Worm (Caenorhabditis elegans) whole organism, L4 larva: ENCODE data around the gene hira-1.

Experiments used
- F37D6.2 ChIP-seq: sonication (generic microtip); optimal IDR thresholded peaks from 2 replicates; lab custom pipeline; 2016; ENCODE audit warnings: mild to moderate bottlenecking, missing genetic modification characterization, missing compliant biosample characterization
- F49E8.2 ChIP-seq: sonication (generic microtip); optimal IDR thresholded peaks from 2 replicates; lab custom pipeline; 2016; ENCODE audit warnings: missing compliant biosample characterization, mild to moderate bottlenecking, missing genetic modification characterization, borderline replicate concordance
- R02D3.7 ChIP-seq: fragments of 150-350 bp; sonication (generic microtip); optimal IDR thresholded peaks from 3 replicates; lab custom pipeline; 2014; ENCODE audit warnings: missing biosample characterization, missing genetic modification characterization
- Y75B8A.6 ChIP-seq: fragments of 200-800 bp; sonication (Bioruptor generic); IDR thresholded peaks from 2 replicates; pipeline ENCODE4 v1.3.6; 2022; ENCODE audit warnings: missing genetic modification reagents, missing genetic modification characterization, missing compliant biosample characterization
- ama-1 ChIP-seq: fragments of 150-350 bp; optimal IDR thresholded peaks from 2 replicates; lab custom pipeline; 2014; ENCODE audit warnings: inconsistent platforms, mixed read lengths
- ceh-82 ChIP-seq: sonication (generic microtip); optimal IDR thresholded peaks from 2 replicates; lab custom pipeline; 2017; ENCODE audit warnings: missing biosample characterization, missing genetic modification characterization
- daf-16 ChIP-seq, 3 experiments: sonication (generic microtip); optimal IDR thresholded peaks; 2 replicates each; lab custom pipeline; 2016 to 2017; ENCODE audit warnings: missing genetic modification characterization in 3 of 3, missing genetic modification reagents in 3 of 3, mild to moderate bottlenecking in 2 of 3, missing compliant biosample characterization in 2 of 3, missing biosample characterization in 1 of 3, moderate library complexity in 1 of 3
- dmd-6 ChIP-seq: fragments of 200-800 bp; sonication (Bioruptor generic); IDR thresholded peaks from 2 replicates; pipeline ENCODE4 v1.3.6; 2022; ENCODE audit warnings: missing genetic modification reagents, missing genetic modification characterization, missing compliant biosample characterization
- dpl-1 ChIP-seq: fragments of 150-350 bp; optimal IDR thresholded peaks from 2 replicates; lab custom pipeline; 2014; ENCODE audit warnings: missing biosample characterization, missing genetic modification reagents, missing genetic modification characterization
- dve-1 ChIP-seq: sonication (generic microtip); optimal IDR thresholded peaks from 2 replicates; lab custom pipeline; 2017; ENCODE audit warnings: antibody characterized with exemption, mild to moderate bottlenecking, missing genetic modification characterization, missing compliant biosample characterization; ENCODE audit not compliant: insufficient read depth
- egl-43 ChIP-seq: fragments of 200-800 bp; sonication (Bioruptor generic); IDR thresholded peaks from 2 replicates; pipeline ENCODE4 v1.3.6; 2022; ENCODE audit warnings: missing genetic modification reagents, missing genetic modification characterization, missing compliant biosample characterization
- gei-8 ChIP-seq: fragments of 200-800 bp; sonication (Bioruptor generic); optimal IDR thresholded peaks from 2 replicates; lab custom pipeline; 2018; ENCODE audit warnings: mild to moderate bottlenecking, missing genetic modification characterization, missing compliant biosample characterization
- hif-1 ChIP-seq, 2 experiments: sonication (generic microtip); optimal IDR thresholded peaks; 2 replicates each; lab custom pipeline; 2016 to 2017; ENCODE audit warnings: missing compliant biosample characterization in 2 of 2, missing genetic modification characterization in 2 of 2, missing genetic modification reagents in 2 of 2, missing genotype in 2 of 2, mild to moderate bottlenecking in 1 of 2
- hlh-11 ChIP-seq: fragments of 200-800 bp; sonication (Bioruptor generic); optimal IDR thresholded peaks from 2 replicates; lab custom pipeline; 2018; ENCODE audit warnings: mild to moderate bottlenecking, missing genetic modification characterization, missing compliant biosample characterization
- hlh-30 ChIP-seq: sonication (generic microtip); optimal IDR thresholded peaks from 2 replicates; lab custom pipeline; 2017; ENCODE audit warnings: antibody characterized with exemption, mild to moderate bottlenecking, missing genetic modification characterization, missing compliant biosample characterization; ENCODE audit not compliant: insufficient read depth
- jun-1 ChIP-seq: fragments of 150-350 bp; optimal IDR thresholded peaks from 2 replicates; lab custom pipeline; 2014; ENCODE audit warnings: missing biosample characterization, missing genetic modification reagents, missing genetic modification characterization
- lin-1 ChIP-seq: fragments of 200-800 bp; sonication (Bioruptor generic); IDR thresholded peaks from 2 replicates; pipeline ENCODE4 v1.3.6; 2022; ENCODE audit warnings: missing genetic modification reagents, missing genetic modification characterization, missing compliant biosample characterization
- lsy-2 ChIP-seq, 2 experiments: fragments of 150-350 bp in 1 of 2; sonication (generic microtip) in 1 of 2; optimal IDR thresholded peaks; 2 replicates each; lab custom pipeline; 2014 to 2017; ENCODE audit warnings: missing biosample characterization in 2 of 2, missing genetic modification characterization in 2 of 2
- madf-9 ChIP-seq: fragments of 200-800 bp; sonication (Bioruptor generic); conservative IDR thresholded peaks from 2 replicates; pipeline ENCODE4 v1.3.6; 2022; ENCODE audit warnings: missing genetic modification reagents, missing genetic modification characterization, missing compliant biosample characterization
- mdt-29 ChIP-seq: fragments of 200-800 bp; sonication (Bioruptor generic); IDR thresholded peaks from 2 replicates; pipeline ENCODE4 v1.3.6; 2022; ENCODE audit warnings: missing genetic modification reagents, missing genetic modification characterization, missing compliant biosample characterization
- nhr-10 ChIP-seq: fragments of 150-350 bp; optimal IDR thresholded peaks from 2 replicates; lab custom pipeline; 2014; ENCODE audit warnings: missing biosample characterization, missing genetic modification characterization
- nhr-11 ChIP-seq: fragments of 150-350 bp; optimal IDR thresholded peaks from 2 replicates; lab custom pipeline; 2014; ENCODE audit warnings: missing biosample characterization, missing genetic modification characterization
- nhr-111 ChIP-seq: fragments of 200-800 bp; sonication (Bioruptor generic); optimal IDR thresholded peaks from 2 replicates; lab custom pipeline; 2018; ENCODE audit warnings: mild to moderate bottlenecking, missing genetic modification characterization, missing compliant biosample characterization
- nhr-237 ChIP-seq: sonication (generic microtip); optimal IDR thresholded peaks from 2 replicates; lab custom pipeline; 2017; ENCODE audit warnings: missing biosample characterization, missing genetic modification characterization
- nhr-28 ChIP-seq: fragments of 150-350 bp; optimal IDR thresholded peaks from 2 replicates; lab custom pipeline; 2014; ENCODE audit warnings: missing biosample characterization, missing genetic modification characterization
- php-3 ChIP-seq: fragments of 200-800 bp; sonication (Bioruptor generic); IDR thresholded peaks from 2 replicates; pipeline ENCODE4 v1.3.6; 2022; ENCODE audit warnings: missing genetic modification reagents, missing genetic modification characterization, missing compliant biosample characterization
- pqm-1 ChIP-seq: sonication (generic microtip); optimal IDR thresholded peaks from 2 replicates; lab custom pipeline; 2017; ENCODE audit warnings: missing biosample characterization, missing genetic modification characterization
- rbr-2 ChIP-seq: sonication (generic microtip); optimal IDR thresholded peaks from 2 replicates; lab custom pipeline; 2016; ENCODE audit warnings: missing genotype, missing genetic modification characterization, missing compliant biosample characterization
- snpc-1.2 ChIP-seq: fragments of 200-800 bp; sonication (Bioruptor generic); IDR thresholded peaks from 2 replicates; pipeline ENCODE4 v1.3.6; 2022; ENCODE audit warnings: missing genetic modification reagents, missing genetic modification characterization, missing compliant biosample characterization
- spr-1 ChIP-seq: sonication (generic microtip); optimal IDR thresholded peaks from 2 replicates; lab custom pipeline; 2016; ENCODE audit warnings: mild to moderate bottlenecking, missing genetic modification characterization, missing compliant biosample characterization
- tag-97 ChIP-seq: fragments of 200-800 bp; sonication (Bioruptor generic); IDR thresholded peaks from 2 replicates; pipeline ENCODE4 v1.3.6; 2022; ENCODE audit warnings: missing genetic modification characterization, missing compliant biosample characterization
- tra-1 ChIP-seq: fragments of 200-800 bp; sonication (Bioruptor generic); IDR thresholded peaks from 2 replicates; pipeline ENCODE4 v1.3.6; 2022; ENCODE audit warnings: missing genetic modification reagents, missing genetic modification characterization, missing compliant biosample characterization
- unc-62 ChIP-seq, 3 experiments: fragments of 150-350 bp in 1 of 3; sonication (generic microtip); optimal IDR thresholded peaks in 2 of 3; peaks in 1 of 3; 1 replicate in 1 of 3; 2 replicates in 2 of 3; lab custom pipeline; 2014 to 2017; ENCODE audit warnings: missing biosample characterization in 3 of 3, missing genetic modification characterization in 3 of 3, missing genetic modification reagents in 3 of 3, missing genotype in 1 of 3
- zfp-2 ChIP-seq: sonication (generic microtip); optimal IDR thresholded peaks from 2 replicates; lab custom pipeline; 2016; ENCODE audit warnings: mild to moderate bottlenecking, missing genetic modification characterization, missing compliant biosample characterization
- zip-2 ChIP-seq: fragments of 150-350 bp; optimal IDR thresholded peaks from 2 replicates; lab custom pipeline; 2014; ENCODE audit warnings: missing biosample characterization, missing genetic modification characterization

The hira-1 gene

ce11 chrIII:5190671-5191174, at the start of gene hira-1 (continued):
- TF ChIP-seq hlh-30 (tag; lab: Kevin White, UChicago), result peak; percentile 39
- TF ChIP-seq lsy-2 (tag; optimal IDR thresholded peaks at IDR 0.05; lab: Kevin White, UChicago), result peak in 1 of 2 experiments; percentile 65
- no peak for TF ChIP-seq zip-2
- TF ChIP-seq R02D3.7 (tag; lab: Kevin White, UChicago), result no peak

- TF ChIP-seq tra-1 (0 out of 2 replicates have a peak, but pooled peaks have one; percentile 20), dmd-6 (GFP tag; lab: Robert Waterston, UW) (peak; percentile 34; the same call in 1 of the 2 replicates), hlh-11 (tag; lab: Kevin White, UChicago) (peak; percentile 18), dpl-1 (GFP tag; lab: Kevin White, UChicago) (no peak), unc-62 (GFP tag; optimal IDR thresholded peaks at IDR 0.05 in 1 of 2; lab: Kevin White, UChicago) (peak in 1 of 2 experiments; percentile 52), unc-62 (tag; optimal IDR thresholded peaks at IDR 0.05; lab: Kevin White, UChicago) (no peak)
These were observed 49.0 kb upstream of the hira-1 start for ce11 chrIII:5141935-5142334.

- TF ChIP-seq ceh-82 (tag; lab: Kevin White, UChicago) (no peak), unc-62 (GFP tag; optimal IDR thresholded peaks at IDR 0.05 in 1 of 2; lab: Kevin White, UChicago) (peak in 1 of 2 experiments; percentile 58), unc-62 (tag; optimal IDR thresholded peaks at IDR 0.05; lab: Kevin White, UChicago) (no peak)
These were observed 47.4 kb upstream of the hira-1 start for ce11 chrIII:5143520-5143919.

ce11 chrIII:5144169-5144568, 46.8 kb upstream of the hira-1 start:
- TF ChIP-seq madf-9 (no peak), F37D6.2 (no peak), egl-43 (GFP tag; lab: Robert Waterston, UW) (no peak), rbr-2 (tag; lab: Kevin White, UChicago) (no peak), Y75B8A.6 (GFP tag; lab: Robert Waterston, UW) (no peak), mdt-29 (GFP tag; lab: Robert Waterston, UW) (no peak), hif-1 (tag; optimal IDR thresholded peaks at IDR 0.05; lab: Kevin White, UChicago) (no peak), zip-2 (no peak), zfp-2 (tag; lab: Kevin White, UChicago) (no peak)

ce11 chrIII:5145874-5146273, 45.0 kb upstream of the hira-1 start:
- no peak for TF ChIP-seq hif-1 (tag; optimal IDR thresholded peaks at IDR 0.05; lab: Kevin White, UChicago)
- TF ChIP-seq nhr-10 (tag; lab: Kevin White, UChicago), result no peak
- TF ChIP-seq php-3 (GFP tag; lab: Robert Waterston, UW), result 0 out of 2 replicates have a peak, but pooled peaks have one; percentile 48
- no peak for TF ChIP-seq spr-1 (tag; lab: Kevin White, UChicago)
- no peak for TF ChIP-seq ceh-82 (tag; lab: Kevin White, UChicago)
- no peak for TF ChIP-seq tag-97 (GFP tag; lab: Robert Waterston, UW)
- TF ChIP-seq nhr-237 (tag; lab: Kevin White, UChicago), result no peak
- no peak for TF ChIP-seq F49E8.2 (tag; lab: Kevin White, UChicago)
- TF ChIP-seq dve-1 (tag; lab: Kevin White, UChicago), result peak; percentile 22
- TF ChIP-seq daf-16 (GFP tag; optimal IDR thresholded peaks at IDR 0.05; lab: Kevin White, UChicago), result no peak
- peak; percentile 52 for TF ChIP-seq daf-16 (tag; optimal IDR thresholded peaks at IDR 0.05; lab: Kevin White, UChicago)
- TF ChIP-seq rbr-2 (tag; lab: Kevin White, UChicago), result no peak
- TF ChIP-seq snpc-1.2, result no peak
- peak; percentile 17 for TF ChIP-seq nhr-28 (tag; lab: Kevin White, UChicago)
- no peak for TF ChIP-seq lin-1 (GFP tag; lab: Robert Waterston, UW)
- TF ChIP-seq jun-1 (tag; lab: Kevin White, UChicago), result no peak
- TF ChIP-seq dmd-6 (GFP tag; lab: Robert Waterston, UW), result peak; percentile 51; the same call in 1 of the 2 replicates
- no peak for TF ChIP-seq gei-8 (GFP tag; lab: Kevin White, UChicago)
- TF ChIP-seq hlh-11 (tag; lab: Kevin White, UChicago), result peak; percentile 52
- 0 out of 2 replicates have a peak, but pooled peaks have one; percentile 52 for TF ChIP-seq tra-1
- TF ChIP-seq mdt-29 (GFP tag; lab: Robert Waterston, UW), result no peak
- no peak for TF ChIP-seq nhr-11 (tag; lab: Kevin White, UChicago)
- TF ChIP-seq pqm-1, result peak; percentile 42
- no peak for TF ChIP-seq ama-1 (lab: Kevin White, UChicago)
- TF ChIP-seq nhr-111, result no peak
